Worm (Caenorhabditis elegans): ENCODE data around the gene gcy-36.

- TF ChIP-seq ceh-82 (tag; optimal IDR thresholded peaks at IDR 0.05) = no peak
- no peak for TF ChIP-seq fos-1 (tag; optimal IDR thresholded peaks at IDR 0.05)
- TF ChIP-seq ama-1 (optimal IDR thresholded peaks at IDR 0.05) = no peak
- TF ChIP-seq daf-16 (GFP tag; optimal IDR thresholded peaks at IDR 0.05) = no peak
- no peak for TF ChIP-seq daf-16 (tag; optimal IDR thresholded peaks at IDR 0.05)
- no peak for TF ChIP-seq dpl-1 (GFP tag; optimal IDR thresholded peaks at IDR 0.05)
- no peak for TF ChIP-seq skn-1 (tag; optimal IDR thresholded peaks at IDR 0.05)
- TF ChIP-seq ceh-28 (tag; optimal IDR thresholded peaks at IDR 0.05) = no peak
- TF ChIP-seq unc-62 (GFP tag; optimal IDR thresholded peaks at IDR 0.05 in 1 of 2) = peak in 1 of 2 experiments; percentile 95
- no peak for TF ChIP-seq unc-62 (tag; optimal IDR thresholded peaks at IDR 0.05)
- no peak for TF ChIP-seq F37D6.2 (tag; optimal IDR thresholded peaks at IDR 0.05)
- no peak for TF ChIP-seq ZK546.5 (tag; optimal IDR thresholded peaks at IDR 0.05)
Measured at ce11 chrX:15466032-15466431, 12.8 kb upstream of the gcy-36 start, which contains the start of gene sprr-1.
